Fruit fly (Drosophila melanogaster) Kc167 (cell line): ENCODE data around the gene eloF.

Experiments used
- Myc ChIP-seq: fragments of >200 bp; optimal IDR thresholded peaks from 2 replicates; lab custom pipeline; 2017; ENCODE audit warnings: missing external identifiers
- Sin3A ChIP-seq: fragments of >200 bp; optimal IDR thresholded peaks from 2 replicates; lab custom pipeline; 2018; ENCODE audit warnings: missing external identifiers
- h ChIP-seq: fragments of >200 bp; optimal IDR thresholded peaks from 3 replicates; lab custom pipeline; 2018; ENCODE audit warnings: missing external identifiers
- insv ChIP-seq: fragments of >200 bp; optimal IDR thresholded peaks from 3 replicates; lab custom pipeline; 2018; ENCODE audit warnings: missing external identifiers
- psq ChIP-seq: fragments of >200 bp; optimal IDR thresholded peaks from 2 replicates; lab custom pipeline; 2017; ENCODE audit warnings: missing external identifiers
- ttk ChIP-seq: sonication (Bioruptor generic); optimal IDR thresholded peaks from 2 replicates; lab custom pipeline; 2017; ENCODE audit warnings: missing external identifiers

Gene eloF

DNA sequence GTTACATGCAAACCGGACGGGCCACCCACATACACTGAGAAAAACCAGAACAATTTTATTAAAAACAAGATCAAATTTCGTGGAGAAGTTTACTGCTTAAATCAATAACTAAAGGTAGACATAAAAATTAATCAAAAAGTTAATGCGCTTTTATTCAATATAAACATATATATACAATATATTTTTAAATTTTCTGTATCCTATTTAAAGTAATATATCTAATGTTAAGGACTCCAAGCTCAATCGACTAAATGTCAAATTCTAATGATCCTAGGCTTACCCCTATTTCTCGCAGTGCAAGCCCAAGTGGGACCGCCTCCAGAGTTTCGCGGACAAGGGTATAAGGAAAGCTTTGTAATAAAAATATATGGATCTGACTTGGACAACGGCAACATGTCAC is 43.8 kb downstream of the eloF start:
- no peak for TF ChIP-seq psq
- no peak for TF ChIP-seq ttk
- no peak for TF ChIP-seq Myc (lab: Kevin White, UChicago)
- no peak for TF ChIP-seq Sin3A (lab: Kevin White, UChicago)
- no peak for TF ChIP-seq insv (lab: Kevin White, UChicago)
- no peak for TF ChIP-seq h

DNA sequence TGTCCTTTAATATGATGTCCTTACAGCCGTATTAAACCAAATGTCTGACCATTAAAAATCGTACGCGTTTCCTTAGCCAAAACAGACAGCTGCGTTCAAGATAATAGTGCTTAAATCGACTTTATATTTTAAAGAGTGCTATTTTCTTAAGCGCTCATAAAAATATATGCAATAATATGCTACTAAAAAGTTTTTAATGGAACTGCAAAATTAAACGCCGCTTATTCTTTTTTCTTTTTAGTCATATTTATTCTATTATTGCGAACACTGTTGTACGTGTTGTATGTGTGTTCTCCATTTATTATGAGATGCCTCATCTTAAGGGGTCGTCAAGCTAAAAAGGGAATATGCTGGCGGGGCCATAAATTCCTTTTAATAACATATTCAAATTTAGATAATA is 46.6 kb downstream of the eloF start:
- TF ChIP-seq Sin3A (lab: Kevin White, UChicago) (no peak), insv (lab: Kevin White, UChicago) (no peak), psq (no peak), Myc (lab: Kevin White, UChicago) (no peak), ttk (no peak), h (no peak)
